Fruit fly (Drosophila melanogaster) whole organism, pupa: ENCODE results near the gene jar.

Source experiments
- CG10348 ChIP-seq: fragments of 200-800 bp; sonication (Bioruptor generic); IDR thresholded peaks from 2 replicates; pipeline ENCODE4 v1.3.6; 2022; ENCODE audit warnings: missing biosample characterization, missing genetic modification characterization
- CG17806 ChIP-seq: fragments of 200-800 bp; sonication (Bioruptor generic); optimal IDR thresholded peaks from 2 replicates; lab custom pipeline; 2018; ENCODE audit warnings: missing biosample characterization, mild to moderate bottlenecking, missing genetic modification characterization, moderate library complexity
- EcR ChIP-seq: fragments of 200-800 bp; sonication (Bioruptor generic); optimal IDR thresholded peaks from 3 replicates; lab custom pipeline; 2019; ENCODE audit warnings: missing biosample characterization, missing genetic modification characterization, mild to moderate bottlenecking, moderate library complexity, missing genetic modification reagents
- Pif1B ChIP-seq: fragments of 200-800 bp; sonication (Bioruptor generic); optimal IDR thresholded peaks from 3 replicates; lab custom pipeline; 2016; ENCODE audit warnings: missing biosample characterization, missing genetic modification characterization
- fd96Ca ChIP-seq: fragments of 200-800 bp; sonication (Bioruptor generic); IDR thresholded peaks from 3 replicates; pipeline ENCODE4 v1.3.6; 2022; ENCODE audit warnings: missing biosample characterization, missing genetic modification characterization

DNA sequence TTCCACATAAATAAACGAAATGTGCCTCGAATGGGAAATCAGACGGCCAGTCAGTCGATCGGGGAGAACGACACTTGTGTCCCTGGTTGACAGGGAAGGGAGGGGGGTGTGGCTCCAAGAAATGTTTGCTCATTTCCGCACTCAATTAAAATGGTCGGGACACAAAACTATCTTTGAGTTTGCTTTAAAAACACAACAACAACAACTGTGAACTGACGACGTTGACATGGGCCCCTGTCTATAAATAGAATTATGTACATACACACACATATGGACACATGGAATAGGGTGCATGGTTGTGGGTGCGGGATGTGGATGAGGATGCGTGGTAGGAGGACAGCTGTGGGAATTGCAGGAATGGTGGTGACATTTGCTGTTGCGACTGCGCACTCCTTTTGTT lies 999 bp downstream of the jar start:
- TF ChIP-seq CG17806 (tag; lab: Kevin White, UChicago) (no peak), EcR (GFP tag; lab: Kevin White, UChicago) (peak; percentile 80), Pif1B (no peak), fd96Ca (GFP tag; lab: Robert Waterston, UW) (no peak), CG10348 (GFP tag; lab: Robert Waterston, UW) (no peak)
